Worm (Caenorhabditis elegans) whole organism, midembryonic: ENCODE data around the gene nkat-1.

Source experiments
- flt-1 ChIP-seq: fragments of 200-800 bp; sonication (Bioruptor generic); IDR thresholded peaks from 2 replicates; pipeline ENCODE4 v1.3.6; 2022; ENCODE audit warnings: missing genetic modification characterization, missing compliant biosample characterization
- klf-2 ChIP-seq: fragments of 200-800 bp; sonication (Bioruptor generic); conservative IDR thresholded peaks from 2 replicates; pipeline ENCODE4 v1.3.6; 2022; ENCODE audit warnings: missing genetic modification reagents, missing genetic modification characterization, missing compliant biosample characterization
- med-1 ChIP-seq: sonication (generic microtip); optimal IDR thresholded peaks from 2 replicates; lab custom pipeline; 2017; ENCODE audit warnings: missing genetic modification characterization, mild to moderate bottlenecking, missing compliant biosample characterization, antibody characterized with exemption, missing genetic modification reagents; ENCODE audit not compliant: insufficient read depth
- ref-1 ChIP-seq: fragments of 200-800 bp; sonication (Bioruptor generic); conservative IDR thresholded peaks from 2 replicates; pipeline ENCODE4 v1.3.6; 2022; ENCODE audit warnings: missing genetic modification reagents, missing genetic modification characterization, missing compliant biosample characterization
- ztf-23 ChIP-seq: fragments of 200-800 bp; sonication (Bioruptor generic); IDR thresholded peaks from 2 replicates; pipeline ENCODE4 v1.3.6; 2022; ENCODE audit warnings: missing genetic modification reagents, missing genetic modification characterization, missing compliant biosample characterization

DNA sequence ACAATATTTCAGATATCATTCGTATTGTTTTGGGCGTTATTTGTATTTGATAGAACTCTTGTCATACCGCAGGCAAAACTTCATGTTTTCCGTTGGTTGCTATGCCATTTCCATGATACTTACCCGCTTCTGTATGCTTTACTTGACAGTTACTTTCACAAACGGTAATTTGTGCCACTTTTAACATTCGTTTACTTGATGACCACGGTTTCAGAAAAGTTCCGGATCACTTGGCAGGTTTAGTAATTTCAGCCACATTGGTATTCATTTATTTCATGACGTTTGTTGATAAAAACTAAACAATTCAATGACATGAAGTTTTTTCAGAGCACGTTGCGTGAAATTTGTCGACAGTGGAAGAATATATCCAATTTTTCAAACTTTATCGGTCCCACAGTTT lies 39.5 kb upstream of the nkat-1 start:
- TF ChIP-seq med-1 (GFP tag; lab: Kevin White, UChicago) (no peak), flt-1 (GFP tag; lab: Robert Waterston, UW) (no peak), ztf-23 (no peak), klf-2 (GFP tag; lab: Robert Waterston, UW) (no peak), ref-1 (GFP tag; lab: Robert Waterston, UW) (no peak)
